Worm (Caenorhabditis elegans) whole organism, L4 larva: ENCODE results near the gene srv-1.
A peak's percentile ranks its signal among the peaks of the same experiment; 100 is the strongest.

Experiments used
- ama-1 ChIP-seq: fragments of 150-350 bp; optimal IDR thresholded peaks from 2 replicates; lab custom pipeline; 2014; ENCODE audit warnings: inconsistent platforms, mixed read lengths
- gei-8 ChIP-seq: fragments of 200-800 bp; sonication (Bioruptor generic); optimal IDR thresholded peaks from 2 replicates; lab custom pipeline; 2018; ENCODE audit warnings: mild to moderate bottlenecking, missing genetic modification characterization, missing compliant biosample characterization
- lin-13 ChIP-seq: fragments of 150-350 bp; optimal IDR thresholded peaks from 2 replicates; lab custom pipeline; 2014; ENCODE audit warnings: missing biosample characterization, missing genetic modification reagents, missing genetic modification characterization
- lsy-2 ChIP-seq, 2 experiments: fragments of 150-350 bp in 1 of 2; sonication (generic microtip) in 1 of 2; optimal IDR thresholded peaks; 2 replicates each; lab custom pipeline; 2014 to 2017; ENCODE audit warnings: missing biosample characterization in 2 of 2, missing genetic modification characterization in 2 of 2
- mdl-1 ChIP-seq, 2 experiments: fragments of 150-350 bp in 1 of 2; sonication (generic microtip) in 1 of 2; optimal IDR thresholded peaks; 2 replicates each; lab custom pipeline; 2014 to 2017; ENCODE audit warnings: missing biosample characterization in 2 of 2, missing genetic modification characterization in 2 of 2
- spr-3 ChIP-seq: fragments of 200-800 bp; sonication (Bioruptor generic); optimal IDR thresholded peaks from 2 replicates; lab custom pipeline; 2018; ENCODE audit warnings: mild to moderate bottlenecking, missing genetic modification characterization, missing compliant biosample characterization
- unc-62 ChIP-seq, 3 experiments: fragments of 150-350 bp in 1 of 3; sonication (generic microtip); optimal IDR thresholded peaks in 2 of 3; peaks in 1 of 3; 1 replicate in 1 of 3; 2 replicates in 2 of 3; lab custom pipeline; 2014 to 2017; ENCODE audit warnings: missing biosample characterization in 3 of 3, missing genetic modification characterization in 3 of 3, missing genetic modification reagents in 3 of 3, missing genotype in 1 of 3
- ztf-11 ChIP-seq: fragments of 150-350 bp; optimal IDR thresholded peaks from 2 replicates; lab custom pipeline; 2014; ENCODE audit warnings: missing biosample characterization, missing genetic modification characterization

DNA sequence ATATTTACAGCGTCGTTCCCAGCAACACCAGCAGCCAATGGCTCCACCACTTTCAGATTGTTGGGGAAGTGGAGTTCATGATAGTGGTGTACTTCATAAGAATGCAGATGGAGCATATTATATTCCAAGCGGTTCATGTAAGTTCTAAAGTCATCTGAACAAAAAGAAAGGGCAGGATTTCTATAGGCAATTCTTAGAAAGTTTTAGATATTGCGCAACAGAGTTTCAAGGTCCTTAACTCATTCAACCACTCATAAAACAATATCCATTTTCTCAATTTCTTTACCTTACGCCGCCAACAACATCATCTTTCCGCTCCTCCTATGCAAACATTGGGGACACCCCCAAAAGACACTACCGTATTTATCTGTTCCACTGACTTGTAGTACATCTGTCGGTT, 18.9 kb upstream of the srv-1 start:
- TF ChIP-seq lsy-2 (tag; optimal IDR thresholded peaks at IDR 0.05; lab: Kevin White, UChicago): no peak
- peak in 1 of 2 experiments; percentile 45 for TF ChIP-seq unc-62 (GFP tag; optimal IDR thresholded peaks at IDR 0.05 in 1 of 2; lab: Kevin White, UChicago)
- TF ChIP-seq unc-62 (tag; optimal IDR thresholded peaks at IDR 0.05; lab: Kevin White, UChicago): no peak
- no peak for TF ChIP-seq lin-13
- TF ChIP-seq mdl-1 (tag; optimal IDR thresholded peaks at IDR 0.05; lab: Kevin White, UChicago): no peak
- no peak for TF ChIP-seq gei-8
- TF ChIP-seq spr-3 (GFP tag; lab: Kevin White, UChicago): no peak
- no peak for TF ChIP-seq ztf-11 (tag; lab: Kevin White, UChicago)
- no peak for TF ChIP-seq ama-1 (lab: Kevin White, UChicago)
